Fruit fly (Drosophila melanogaster) whole organism, adult: Measurements from ENCODE around the gene CG6678.

Source experiments
- CG11617 ChIP-seq: fragments of 200-800 bp; sonication (Bioruptor generic); optimal IDR thresholded peaks from 2 replicates; lab custom pipeline; 2017; ENCODE audit warnings: mild to moderate bottlenecking, missing biosample characterization, missing genetic modification reagents, missing genetic modification characterization
- CG12768 ChIP-seq: fragments of 200-800 bp; sonication (Bioruptor generic); optimal IDR thresholded peaks from 2 replicates; lab custom pipeline; 2017; ENCODE audit warnings: missing biosample characterization, missing genetic modification characterization, mild to moderate bottlenecking, moderate library complexity, missing genetic modification reagents
- CG14711 ChIP-seq: fragments of 200-800 bp; sonication (Bioruptor generic); optimal IDR thresholded peaks from 2 replicates; lab custom pipeline; 2018; ENCODE audit warnings: missing biosample characterization, mild to moderate bottlenecking, missing genetic modification characterization, moderate library complexity
- CG1620 ChIP-seq: fragments of 200-800 bp; sonication (Bioruptor generic); optimal IDR thresholded peaks from 2 replicates; lab custom pipeline; 2016; ENCODE audit warnings: missing biosample characterization, missing genetic modification characterization
- CG33017 ChIP-seq: fragments of 200-800 bp; sonication (Bioruptor generic); optimal IDR thresholded peaks from 2 replicates; lab custom pipeline; 2018; ENCODE audit warnings: missing biosample characterization, mild to moderate bottlenecking, missing genetic modification characterization, moderate library complexity
- CG5204 ChIP-seq: fragments of 200-800 bp; sonication (Bioruptor generic); optimal IDR thresholded peaks from 2 replicates; lab custom pipeline; 2016; ENCODE audit warnings: missing biosample characterization, missing genetic modification characterization
- CG7045 ChIP-seq: fragments of 200-800 bp; sonication (Bioruptor generic); optimal IDR thresholded peaks from 2 replicates; lab custom pipeline; 2017; ENCODE audit warnings: missing biosample characterization, mild to moderate bottlenecking, missing genetic modification characterization
- CG7101 ChIP-seq: fragments of 200-800 bp; sonication (Bioruptor generic); optimal IDR thresholded peaks from 2 replicates; lab custom pipeline; 2018; ENCODE audit warnings: missing biosample characterization, mild to moderate bottlenecking, missing genetic modification characterization, moderate library complexity
- Clk ChIP-seq: fragments of 200-800 bp; sonication (Bioruptor generic); optimal IDR thresholded peaks from 2 replicates; lab custom pipeline; 2017; ENCODE audit warnings: missing biosample characterization, missing genetic modification characterization
- Crg-1 ChIP-seq: fragments of 200-800 bp; sonication (Bioruptor generic); optimal IDR thresholded peaks from 2 replicates; lab custom pipeline; 2016; ENCODE audit warnings: missing biosample characterization, missing genetic modification characterization
- Hr96 ChIP-seq: fragments of 200-800 bp; sonication (Bioruptor generic); optimal IDR thresholded peaks from 2 replicates; lab custom pipeline; 2016; ENCODE audit warnings: missing biosample characterization, missing genetic modification characterization
- Mnt ChIP-seq: fragments of 200-800 bp; sonication (Bioruptor generic); optimal IDR thresholded peaks from 2 replicates; lab custom pipeline; 2016; ENCODE audit warnings: missing biosample characterization, mild to moderate bottlenecking, missing genetic modification characterization
- bab1 ChIP-seq: fragments of 200-800 bp; sonication (Bioruptor generic); optimal IDR thresholded peaks from 3 replicates; lab custom pipeline; 2019; ENCODE audit warnings: missing biosample characterization, mild to moderate bottlenecking, missing genetic modification characterization, moderate library complexity
- cic ChIP-seq: fragments of 200-800 bp; sonication (Bioruptor generic); optimal IDR thresholded peaks from 2 replicates; lab custom pipeline; 2017; ENCODE audit warnings: missing biosample characterization, mild to moderate bottlenecking, missing genetic modification characterization, moderate library complexity
- cnc ChIP-seq, 2 experiments: fragments of >200 bp; optimal IDR thresholded peaks; 2 replicates each; lab custom pipeline; 2017
- kay ChIP-seq: fragments of 200-800 bp; sonication (Bioruptor generic); peaks from one replicate; lab custom pipeline; 2016; ENCODE audit warnings: missing biosample characterization, missing genetic modification characterization, borderline replicate concordance
- ovo ChIP-seq: fragments of 200-800 bp; sonication (Bioruptor generic); optimal IDR thresholded peaks from 2 replicates; lab custom pipeline; 2016; ENCODE audit warnings: missing biosample characterization, missing genetic modification characterization
- pad ChIP-seq: fragments of 200-800 bp; sonication (Bioruptor generic); optimal IDR thresholded peaks from 3 replicates; lab custom pipeline; 2017; ENCODE audit warnings: missing biosample characterization, missing genetic modification characterization, mild to moderate bottlenecking, moderate library complexity, missing genetic modification reagents
- tj ChIP-seq: fragments of 200-800 bp; sonication (Bioruptor generic); optimal IDR thresholded peaks from 3 replicates; lab custom pipeline; 2017; ENCODE audit warnings: missing biosample characterization, mild to moderate bottlenecking, missing genetic modification characterization, moderate library complexity
- toe ChIP-seq: fragments of 200-800 bp; sonication (Bioruptor generic); optimal IDR thresholded peaks from 2 replicates; lab custom pipeline; 2016; ENCODE audit warnings: missing biosample characterization, missing genetic modification characterization

Gene CG6678

DNA sequence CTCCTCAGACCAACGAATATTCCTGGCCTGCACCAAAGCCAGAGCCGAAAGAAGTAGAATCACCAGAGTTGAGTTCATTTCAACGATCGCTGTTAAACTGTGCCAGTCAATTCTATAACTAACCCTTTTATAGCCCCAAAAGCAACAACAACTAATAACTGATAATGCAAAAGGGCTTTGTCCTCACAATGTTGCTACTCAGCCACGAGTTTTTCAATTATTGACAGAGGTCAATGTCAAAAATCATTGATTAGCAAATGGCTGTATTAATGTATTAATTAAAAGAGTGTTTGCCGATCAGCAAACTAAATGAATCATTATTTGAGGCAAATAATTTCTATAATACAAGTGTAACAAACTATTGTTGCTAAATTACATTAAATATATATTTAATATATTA, 2.5 kb upstream of the CG6678 start, which contains the start of gene fit:
Gene fit (minus strand): TSS at position 101 of the 400 bp plus-strand sequence.
- TF ChIP-seq ovo (GFP tag; lab: Kevin White, UChicago) (no peak), Crg-1 (no peak), Hr96 (GFP tag; lab: Kevin White, UChicago) (no peak), CG1620 (GFP tag; lab: Kevin White, UChicago) (no peak), cnc (optimal IDR thresholded peaks at IDR 0.05; lab: Kevin White, UChicago) (no peak), Mnt (GFP tag; lab: Kevin White, UChicago) (no peak), toe (no peak), CG7101 (tag; lab: Kevin White, UChicago) (no peak), kay (GFP tag; lab: Kevin White, UChicago) (no peak), Clk (GFP tag; lab: Kevin White, UChicago) (no peak), pad (GFP tag; lab: Kevin White, UChicago) (no peak), bab1 (GFP tag; lab: Kevin White, UChicago) (no peak), CG12768 (GFP tag; lab: Kevin White, UChicago) (no peak), CG11617 (no peak), tj (GFP tag; lab: Kevin White, UChicago) (no peak), CG14711 (tag; lab: Kevin White, UChicago) (no peak), CG33017 (tag; lab: Kevin White, UChicago) (no peak)

dm6 chr3R:21885450-21885849, 1.4 kb upstream of the CG6678 start, which contains the start of gene CG17819:
Gene CG17819 (minus strand): TSS chr3R:21885550.
- TF ChIP-seq Clk (GFP tag; lab: Kevin White, UChicago) = no peak
- TF ChIP-seq CG11617 = no peak
- TF ChIP-seq ovo (GFP tag; lab: Kevin White, UChicago) = no peak
- TF ChIP-seq bab1 (GFP tag; lab: Kevin White, UChicago) = no peak
- no peak for TF ChIP-seq CG7101 (tag; lab: Kevin White, UChicago)
- no peak for TF ChIP-seq Mnt (GFP tag; lab: Kevin White, UChicago)
- TF ChIP-seq toe = no peak
- TF ChIP-seq pad (GFP tag; lab: Kevin White, UChicago) = no peak
- no peak for TF ChIP-seq CG33017 (tag; lab: Kevin White, UChicago)
- no peak for TF ChIP-seq cic (GFP tag; lab: Kevin White, UChicago)
- TF ChIP-seq CG12768 (GFP tag; lab: Kevin White, UChicago) = no peak
- no peak for TF ChIP-seq Crg-1

DNA sequence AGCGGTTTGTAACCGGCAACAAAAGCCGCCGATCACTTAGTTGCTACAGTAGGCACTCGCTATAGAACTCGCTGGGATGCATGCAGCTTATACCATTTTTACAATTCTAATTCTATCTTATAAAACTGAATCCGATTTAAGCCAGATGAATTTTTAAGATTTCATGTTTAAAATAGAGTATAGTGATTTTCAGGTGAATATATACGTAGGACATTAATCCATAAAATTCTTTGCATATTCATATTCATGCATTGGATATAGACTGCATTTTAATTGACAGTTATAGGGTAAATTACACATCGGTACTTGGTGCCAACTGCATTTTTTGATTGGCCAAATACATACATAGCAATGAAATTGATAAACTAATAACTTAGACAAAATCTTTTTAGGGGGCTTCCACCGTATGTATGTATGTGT, 769 bp downstream of the CG6678 start:
- TF ChIP-seq CG1620 (GFP tag; lab: Kevin White, UChicago) (no peak), CG33017 (tag; lab: Kevin White, UChicago) (no peak), kay (GFP tag; lab: Kevin White, UChicago) (peak; percentile 54), Hr96 (GFP tag; lab: Kevin White, UChicago) (no peak), ovo (GFP tag; lab: Kevin White, UChicago) (no peak), Crg-1 (no peak), toe (no peak), CG14711 (tag; lab: Kevin White, UChicago) (peak; percentile 26), cnc (optimal IDR thresholded peaks at IDR 0.05; lab: Kevin White, UChicago) (no peak), cic (GFP tag; lab: Kevin White, UChicago) (no peak), pad (GFP tag; lab: Kevin White, UChicago) (no peak), CG7045 (GFP tag; lab: Kevin White, UChicago) (no peak), bab1 (GFP tag; lab: Kevin White, UChicago) (peak; percentile 14), CG5204 (GFP tag; lab: Kevin White, UChicago) (no peak), CG11617 (no peak), Clk (GFP tag; lab: Kevin White, UChicago) (no peak), tj (GFP tag; lab: Kevin White, UChicago) (no peak), CG7101 (tag; lab: Kevin White, UChicago) (peak; percentile 24), CG12768 (GFP tag; lab: Kevin White, UChicago) (peak; percentile 14), Mnt (GFP tag; lab: Kevin White, UChicago) (no peak)

dm6 chr3R:21888696-21889602, 2.1 kb downstream of the CG6678 start, which contains the start of gene CG43844:
Gene CG43844 (plus strand): TSS chr3R:21889539.
- TF ChIP-seq CG7045 (GFP tag; lab: Kevin White, UChicago) (no peak), kay (GFP tag; lab: Kevin White, UChicago) (peak; percentile 93), cic (GFP tag; lab: Kevin White, UChicago) (peak; percentile 40), CG33017 (tag; lab: Kevin White, UChicago) (peak; percentile 22), CG12768 (GFP tag; lab: Kevin White, UChicago) (peak; percentile 4), CG7101 (tag; lab: Kevin White, UChicago) (no peak), bab1 (GFP tag; lab: Kevin White, UChicago) (peak; percentile 15)

- TF ChIP-seq CG33017 (tag; lab: Kevin White, UChicago) = no peak
- TF ChIP-seq kay (GFP tag; lab: Kevin White, UChicago) = peak; percentile 65
Observed at dm6 chr3R:21889945-21890344, 3.1 kb downstream of the CG6678 start.

DNA sequence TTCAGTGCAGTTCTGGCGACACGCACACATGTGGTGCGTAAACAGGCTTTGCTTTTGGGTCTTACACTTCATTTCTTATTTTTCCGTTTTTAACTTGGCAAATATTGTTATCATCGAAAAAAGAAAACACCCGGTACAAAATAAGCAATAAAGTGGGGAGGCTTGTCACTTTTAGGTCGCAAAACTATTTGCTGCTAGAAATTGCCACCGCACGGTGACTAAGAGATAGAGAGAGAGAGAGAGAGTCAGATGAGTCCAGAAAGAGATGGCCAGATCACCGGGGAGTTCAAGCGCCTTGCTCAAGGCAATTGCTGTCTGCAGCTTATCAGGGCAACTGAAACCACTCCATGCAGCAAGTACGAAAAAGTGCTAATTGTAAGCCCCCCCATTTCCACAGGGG, 3.9 kb downstream of the CG6678 start:
- no peak for TF ChIP-seq Clk (GFP tag; lab: Kevin White, UChicago)
- no peak for TF ChIP-seq CG14711 (tag; lab: Kevin White, UChicago)
- TF ChIP-seq Hr96 (GFP tag; lab: Kevin White, UChicago) = no peak
- TF ChIP-seq ovo (GFP tag; lab: Kevin White, UChicago) = no peak
- no peak for TF ChIP-seq kay (GFP tag; lab: Kevin White, UChicago)
- no peak for TF ChIP-seq tj (GFP tag; lab: Kevin White, UChicago)
- no peak for TF ChIP-seq CG11617
- no peak for TF ChIP-seq Crg-1
- TF ChIP-seq Mnt (GFP tag; lab: Kevin White, UChicago) = no peak
- TF ChIP-seq pad (GFP tag; lab: Kevin White, UChicago) = no peak
- TF ChIP-seq CG5204 (GFP tag; lab: Kevin White, UChicago) = no peak
- TF ChIP-seq CG1620 (GFP tag; lab: Kevin White, UChicago) = no peak
- no peak for TF ChIP-seq toe
- no peak for TF ChIP-seq CG7101 (tag; lab: Kevin White, UChicago)
- TF ChIP-seq cnc (optimal IDR thresholded peaks at IDR 0.05; lab: Kevin White, UChicago) = no peak
